Fruit fly (Drosophila melanogaster) whole organism, prepupa: ENCODE measurements around the gene Pli.
A peak's percentile ranks its signal among the peaks of the same experiment; 100 is the strongest.

ENCODE experiments used
- CG11294 ChIP-seq: fragments of 200-800 bp; sonication (Bioruptor generic); IDR thresholded peaks from 2 replicates; pipeline ENCODE4 v1.3.6; 2022; ENCODE audit warnings: missing biosample characterization, missing genetic modification characterization
- CG11762 ChIP-seq: fragments of 200-800 bp; sonication (Bioruptor generic); optimal IDR thresholded peaks from 3 replicates; lab custom pipeline; 2016; ENCODE audit warnings: missing biosample characterization, missing genetic modification characterization; ENCODE audit not compliant: insufficient read depth
- CG11902 ChIP-seq: fragments of 200-800 bp; sonication (Bioruptor generic); optimal IDR thresholded peaks from 3 replicates; lab custom pipeline; 2016; ENCODE audit warnings: missing biosample characterization, missing genetic modification characterization
- CG15336 ChIP-seq: fragments of 200-800 bp; sonication (Bioruptor generic); IDR thresholded peaks from 2 replicates; pipeline ENCODE4 v1.3.6; 2022; ENCODE audit warnings: missing biosample characterization, missing genetic modification characterization
- CG1621 ChIP-seq: fragments of 200-800 bp; sonication (Bioruptor generic); optimal IDR thresholded peaks from 3 replicates; lab custom pipeline; 2018; ENCODE audit warnings: missing biosample characterization, mild to moderate bottlenecking, missing genetic modification characterization
- CG16779 ChIP-seq: fragments of 200-800 bp; sonication (Bioruptor generic); optimal IDR thresholded peaks from 3 replicates; lab custom pipeline; 2017; ENCODE audit warnings: missing biosample characterization, mild to moderate bottlenecking, missing genetic modification characterization
- CG3032 ChIP-seq: fragments of 200-800 bp; optimal IDR thresholded peaks from 2 replicates; lab custom pipeline; 2019; ENCODE audit warnings: missing biosample characterization, mild to moderate bottlenecking, missing genetic modification characterization, moderate library complexity
- CG31627 ChIP-seq: fragments of 200-800 bp; sonication (Bioruptor generic); optimal IDR thresholded peaks from 3 replicates; lab custom pipeline; 2016; ENCODE audit warnings: missing biosample characterization, missing genetic modification characterization
- CG32006 ChIP-seq: fragments of 200-800 bp; sonication (Bioruptor generic); optimal IDR thresholded peaks from 3 replicates; lab custom pipeline; 2017; ENCODE audit warnings: missing biosample characterization, mild to moderate bottlenecking, missing genetic modification characterization
- CG34406 ChIP-seq: fragments of 200-800 bp; sonication (Bioruptor generic); optimal IDR thresholded peaks from 3 replicates; lab custom pipeline; 2016; ENCODE audit warnings: missing biosample characterization, missing genetic modification characterization
- CG3919 ChIP-seq: fragments of 200-800 bp; sonication (Bioruptor generic); optimal IDR thresholded peaks from 3 replicates; lab custom pipeline; 2016; ENCODE audit warnings: missing biosample characterization, missing genetic modification characterization
- CG4318 ChIP-seq: fragments of 200-800 bp; sonication (Bioruptor generic); optimal IDR thresholded peaks from 3 replicates; lab custom pipeline; 2017; ENCODE audit warnings: missing biosample characterization, mild to moderate bottlenecking, missing genetic modification characterization
- CG6163 ChIP-seq: fragments of 200-800 bp; sonication (Bioruptor generic); IDR thresholded peaks from 3 replicates; pipeline ENCODE4 v1.3.6; 2022; ENCODE audit warnings: missing biosample characterization, missing genetic modification characterization
- CG6792 ChIP-seq: fragments of 200-800 bp; sonication (Bioruptor generic); optimal IDR thresholded peaks from 3 replicates; lab custom pipeline; 2016; ENCODE audit warnings: missing biosample characterization, missing genetic modification characterization
- CG6808 ChIP-seq: fragments of 200-800 bp; sonication (Bioruptor generic); optimal IDR thresholded peaks from 3 replicates; lab custom pipeline; 2017; ENCODE audit warnings: missing biosample characterization, missing genetic modification characterization, mild to moderate bottlenecking, moderate library complexity, missing genetic modification reagents
- CG6854 ChIP-seq: fragments of 200-800 bp; sonication (Bioruptor generic); optimal IDR thresholded peaks from 2 replicates; lab custom pipeline; 2017; ENCODE audit warnings: missing biosample characterization, mild to moderate bottlenecking, missing genetic modification characterization
- CG8319 ChIP-seq: fragments of 200-800 bp; sonication (Bioruptor generic); optimal IDR thresholded peaks from 3 replicates; lab custom pipeline; 2016; ENCODE audit warnings: missing biosample characterization, missing genetic modification characterization
- CG9139 ChIP-seq: fragments of 200-800 bp; sonication (Bioruptor generic); optimal IDR thresholded peaks from 3 replicates; lab custom pipeline; 2017; ENCODE audit warnings: missing biosample characterization, mild to moderate bottlenecking, missing genetic modification characterization
- Eip75B ChIP-seq: fragments of 200-800 bp; sonication (Bioruptor generic); optimal IDR thresholded peaks from 3 replicates; lab custom pipeline; 2016; ENCODE audit warnings: missing biosample characterization, missing genetic modification characterization
- Eip78C ChIP-seq: fragments of 200-800 bp; sonication (Bioruptor generic); peaks from one replicate; lab custom pipeline; 2016; ENCODE audit warnings: missing biosample characterization, missing genetic modification characterization
- Eip93F ChIP-seq: fragments of 200-800 bp; sonication (Bioruptor generic); optimal IDR thresholded peaks from 2 replicates; lab custom pipeline; 2016; ENCODE audit warnings: missing biosample characterization, mild to moderate bottlenecking, missing genetic modification characterization
- Ets21C ChIP-seq: fragments of 200-800 bp; sonication (Bioruptor generic); optimal IDR thresholded peaks from 3 replicates; lab custom pipeline; 2016; ENCODE audit warnings: missing biosample characterization, missing genetic modification characterization
- Ets96B ChIP-seq: fragments of 200-800 bp; optimal IDR thresholded peaks from 2 replicates; lab custom pipeline; 2019; ENCODE audit warnings: missing biosample characterization, mild to moderate bottlenecking, missing genetic modification characterization, moderate library complexity
- Hr38 ChIP-seq: sonication (Bioruptor generic); optimal IDR thresholded peaks from 2 replicates; lab custom pipeline; 2016; ENCODE audit warnings: missing biosample characterization, missing genetic modification characterization
- Hr4 ChIP-seq: fragments of 200-800 bp; sonication (Bioruptor generic); optimal IDR thresholded peaks from 3 replicates; lab custom pipeline; 2016; ENCODE audit warnings: missing biosample characterization, missing genetic modification characterization
- Lpt ChIP-seq: fragments of 200-800 bp; sonication (Bioruptor generic); optimal IDR thresholded peaks from 3 replicates; lab custom pipeline; 2016; ENCODE audit warnings: missing biosample characterization, missing genetic modification characterization
- Smox ChIP-seq: fragments of 200-800 bp; sonication (Bioruptor generic); optimal IDR thresholded peaks from 3 replicates; lab custom pipeline; 2016; ENCODE audit warnings: missing biosample characterization, missing genetic modification characterization
- Sox14 ChIP-seq: fragments of 200-800 bp; sonication (Bioruptor generic); optimal IDR thresholded peaks from 3 replicates; lab custom pipeline; 2016; ENCODE audit warnings: missing biosample characterization, missing genetic modification characterization
- Sox15 ChIP-seq: fragments of 200-800 bp; sonication (Bioruptor generic); optimal IDR thresholded peaks from 3 replicates; lab custom pipeline; 2016; ENCODE audit warnings: missing biosample characterization, missing genetic modification characterization
- dsx ChIP-seq: fragments of 200-800 bp; optimal IDR thresholded peaks from 3 replicates; lab custom pipeline; 2019; ENCODE audit warnings: missing biosample characterization, mild to moderate bottlenecking, missing genetic modification characterization, moderate library complexity; ENCODE audit not compliant: poor library complexity, severe bottlenecking
- eg ChIP-seq: fragments of 200-800 bp; sonication (Bioruptor generic); IDR thresholded peaks from 3 replicates; pipeline ENCODE4 v1.3.6; 2022; ENCODE audit warnings: missing biosample characterization, missing genetic modification characterization
- esn ChIP-seq: fragments of 200-800 bp; sonication (Bioruptor generic); optimal IDR thresholded peaks from 2 replicates; lab custom pipeline; 2016; ENCODE audit warnings: missing biosample characterization, mild to moderate bottlenecking, missing genetic modification characterization, moderate library complexity
- fd59A ChIP-seq: fragments of 200-800 bp; sonication (Bioruptor generic); optimal IDR thresholded peaks from 2 replicates; lab custom pipeline; 2017; ENCODE audit warnings: missing biosample characterization, mild to moderate bottlenecking, missing genetic modification characterization, missing genetic modification reagents
- fd85E ChIP-seq: fragments of 200-800 bp; sonication (Bioruptor generic); optimal IDR thresholded peaks from 3 replicates; lab custom pipeline; 2016; ENCODE audit warnings: missing biosample characterization, missing genetic modification characterization
- fkh ChIP-seq: fragments of 200-800 bp; sonication (Bioruptor generic); optimal IDR thresholded peaks from 3 replicates; lab custom pipeline; 2017; ENCODE audit warnings: missing biosample characterization, mild to moderate bottlenecking, missing genetic modification characterization, moderate library complexity
- net ChIP-seq: fragments of 200-800 bp; sonication (Bioruptor generic); optimal IDR thresholded peaks from 3 replicates; lab custom pipeline; 2016; ENCODE audit warnings: missing biosample characterization, missing genetic modification characterization
- ss ChIP-seq, 2 experiments: fragments of 200-800 bp; sonication (Bioruptor generic); optimal IDR thresholded peaks; 2 replicates in 1 of 2; 3 replicates in 1 of 2; lab custom pipeline; 2017 to 2018; ENCODE audit warnings: mild to moderate bottlenecking in 2 of 2, missing biosample characterization in 2 of 2, missing genetic modification characterization in 2 of 2, moderate library complexity in 1 of 2
- svp ChIP-seq: fragments of 200-800 bp; sonication (Bioruptor generic); peaks from one replicate; lab custom pipeline; 2016; ENCODE audit warnings: missing biosample characterization, missing genetic modification characterization
- vri ChIP-seq: fragments of 200-800 bp; sonication (Bioruptor generic); optimal IDR thresholded peaks from 3 replicates; lab custom pipeline; 2016; ENCODE audit warnings: missing biosample characterization, mild to moderate bottlenecking, missing genetic modification characterization

The Pli gene

DNA sequence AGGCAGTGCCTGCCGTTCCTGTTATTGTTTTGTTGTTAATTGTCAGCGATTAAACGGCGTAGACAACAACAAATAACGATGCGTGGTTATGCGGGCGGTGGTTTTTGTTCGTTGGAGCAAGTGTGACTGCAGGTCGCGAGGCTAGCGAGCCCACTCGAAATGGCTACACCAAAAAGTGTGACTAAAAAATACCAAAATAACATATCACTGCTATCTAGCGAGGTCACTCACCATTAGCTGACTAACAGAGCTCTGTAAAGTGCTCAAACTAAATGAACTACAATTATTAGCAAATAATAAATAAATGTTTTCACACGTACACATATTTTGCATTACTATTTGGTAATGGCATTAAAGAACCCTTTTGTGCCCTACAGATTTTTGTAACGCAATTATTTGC is at the start of gene Pli:
Gene Pli (minus strand): TSS at position 131 of the 400 bp plus-strand sequence.
- TF ChIP-seq CG34406 (no peak), Smox (GFP tag; lab: Kevin White, UChicago) (no peak), CG9139 (peak; percentile 37), CG11902 (GFP tag; lab: Kevin White, UChicago) (no peak), CG31627 (GFP tag; lab: Kevin White, UChicago) (no peak), ss (GFP tag; optimal IDR thresholded peaks at IDR 0.05; lab: Kevin White, UChicago) (peak in 1 of 2 experiments; percentile 1), Sox14 (GFP tag; lab: Kevin White, UChicago) (peak; percentile 68), CG1621 (tag; lab: Kevin White, UChicago) (no peak), vri (GFP tag; lab: Kevin White, UChicago) (peak; percentile 8), Eip75B (GFP tag; lab: Kevin White, UChicago) (peak; percentile 1), CG6808 (GFP tag; lab: Kevin White, UChicago) (peak; percentile 4), Hr4 (no peak), Ets21C (GFP tag; lab: Kevin White, UChicago) (no peak), svp (peak; percentile 76), esn (GFP tag; lab: Kevin White, UChicago) (peak; percentile 15), eg (no peak), CG4318 (GFP tag; lab: Kevin White, UChicago) (no peak), CG3919 (GFP tag; lab: Kevin White, UChicago) (peak; percentile 17), CG8319 (GFP tag; lab: Kevin White, UChicago) (no peak), fd85E (GFP tag; lab: Kevin White, UChicago) (peak; percentile 41), net (GFP tag; lab: Kevin White, UChicago) (no peak), CG6854 (peak; percentile 57), CG11762 (GFP tag; lab: Kevin White, UChicago) (no peak), CG6792 (GFP tag; lab: Kevin White, UChicago) (no peak), CG6163 (GFP tag; lab: Robert Waterston, UW) (no peak), CG32006 (GFP tag; lab: Kevin White, UChicago) (no peak), CG15336 (no peak), dsx (GFP tag; lab: Kevin White, UChicago) (peak; percentile 56), fkh (GFP tag; lab: Kevin White, UChicago) (peak; percentile 78), Ets96B (tag; lab: Kevin White, UChicago) (no peak), Lpt (GFP tag; lab: Kevin White, UChicago) (no peak), Eip93F (GFP tag; lab: Kevin White, UChicago) (no peak), Sox15 (no peak), Hr38 (GFP tag; lab: Kevin White, UChicago) (no peak), CG16779 (tag; lab: Kevin White, UChicago) (no peak), Eip78C (peak; percentile 54), fd59A (GFP tag; lab: Kevin White, UChicago) (no peak), CG3032 (tag; lab: Kevin White, UChicago) (peak; percentile 13)

DNA sequence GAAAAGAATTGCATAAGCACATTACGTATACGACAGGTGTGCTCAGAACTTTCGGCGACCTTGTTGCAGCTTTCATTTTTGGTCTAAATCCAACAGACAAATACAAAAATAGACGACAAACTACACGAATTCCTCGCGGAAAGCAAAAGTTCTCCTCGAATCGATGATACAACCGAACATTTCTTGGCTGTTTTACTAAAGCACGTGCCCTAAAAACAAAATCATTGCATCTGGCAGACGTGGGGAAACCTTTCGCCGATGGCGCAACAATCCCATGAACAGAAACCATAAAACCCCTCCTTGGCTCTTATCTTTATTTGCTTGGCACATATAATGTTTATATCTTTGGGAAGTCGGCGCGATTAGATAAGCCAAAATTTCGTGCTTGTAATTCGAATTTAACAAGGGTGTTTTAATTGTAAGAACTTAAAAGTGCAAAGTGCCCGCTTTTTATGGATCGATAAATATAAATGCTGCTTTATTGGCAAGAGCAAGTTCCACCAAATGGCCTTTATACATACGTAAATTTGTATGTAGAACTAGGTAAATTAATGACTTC is 48.8 kb upstream of the Pli start:
- peak; percentile 84 for TF ChIP-seq vri (GFP tag; lab: Kevin White, UChicago)
- no peak for TF ChIP-seq CG11294
- TF ChIP-seq CG15336 = 0 out of 2 replicates have a peak, but pooled peaks have one; percentile 8
- TF ChIP-seq Eip78C = peak; percentile 17
